Worm (Caenorhabditis elegans): ENCODE measurements around the gene wht-2.

- TF ChIP-seq lin-26 (GFP tag; IDR thresholded peaks at IDR 0.05) (no peak), ceh-91 (GFP tag; IDR thresholded peaks at IDR 0.05) (no peak), sptf-2 (GFP tag; optimal IDR thresholded peaks at IDR 0.05) (no peak), unc-62 (GFP tag; optimal IDR thresholded peaks at IDR 0.05) (no peak)
These were observed 17.8 kb downstream of the wht-2 start for ce11 chrIV:11487889-11488556.
